Fruit fly (Drosophila melanogaster) whole organism, embryonic: Measurements from ENCODE around the gene PGRP-LF.

Experiments
- ATbp ChIP-seq: fragments of 200-800 bp; sonication (Bioruptor generic); optimal IDR thresholded peaks from 2 replicates; lab custom pipeline; 2017; ENCODE audit warnings: missing biosample characterization, mild to moderate bottlenecking, missing genetic modification characterization, missing genetic modification reagents
- Antp ChIP-seq: fragments of 200-800 bp; sonication (Bioruptor generic); optimal IDR thresholded peaks from 3 replicates; lab custom pipeline; 2016; ENCODE audit warnings: missing biosample characterization, missing genetic modification characterization
- Bgb ChIP-seq: fragments of 200-800 bp; sonication (Bioruptor generic); IDR thresholded peaks from 2 replicates; pipeline ENCODE4 v1.3.6; 2022; ENCODE audit warnings: missing biosample characterization, missing genetic modification characterization; ENCODE audit not compliant: partially characterized antibody
- CG10462 ChIP-seq: fragments of 200-800 bp; sonication (Bioruptor generic); optimal IDR thresholded peaks from 2 replicates; lab custom pipeline; 2016; ENCODE audit warnings: missing biosample characterization, missing genetic modification characterization
- CG11456 ChIP-seq: fragments of 200-800 bp; sonication (Bioruptor generic); IDR thresholded peaks from 3 replicates; pipeline ENCODE4 v1.3.6; 2022; ENCODE audit warnings: missing biosample characterization, missing genetic modification characterization
- CG13123 ChIP-seq: fragments of 200-800 bp; sonication (Bioruptor generic); optimal IDR thresholded peaks from 2 replicates; lab custom pipeline; 2016; ENCODE audit warnings: missing biosample characterization, missing genetic modification characterization
- CG13287 ChIP-seq: fragments of 200-800 bp; sonication (Bioruptor generic); IDR thresholded peaks from 2 replicates; pipeline ENCODE4 v1.3.6; 2022; ENCODE audit warnings: missing biosample characterization, missing genetic modification characterization; ENCODE audit not compliant: partially characterized antibody
- CG15514 ChIP-seq: fragments of 200-800 bp; sonication (Bioruptor generic); optimal IDR thresholded peaks from 3 replicates; lab custom pipeline; 2017; ENCODE audit warnings: missing biosample characterization, missing genetic modification characterization, mild to moderate bottlenecking, moderate library complexity, missing genetic modification reagents
- CG17359 ChIP-seq: fragments of 200-800 bp; sonication (Bioruptor generic); optimal IDR thresholded peaks from 3 replicates; lab custom pipeline; 2018; ENCODE audit warnings: missing biosample characterization, mild to moderate bottlenecking, missing genetic modification characterization, moderate library complexity
- CG30403 ChIP-seq: fragments of 200-800 bp; sonication (Bioruptor generic); optimal IDR thresholded peaks from 3 replicates; lab custom pipeline; 2016; ENCODE audit warnings: missing biosample characterization, missing genetic modification characterization
- CG30431 ChIP-seq: fragments of 200-800 bp; sonication (Bioruptor generic); optimal IDR thresholded peaks from 2 replicates; lab custom pipeline; 2017; ENCODE audit warnings: missing biosample characterization, missing genetic modification characterization
- CG32767 ChIP-seq: fragments of 200-800 bp; sonication (Bioruptor generic); IDR thresholded peaks from 2 replicates; pipeline ENCODE4 v1.3.6; 2022; ENCODE audit warnings: missing biosample characterization, missing genetic modification characterization
- CG34224 ChIP-seq: fragments of 200-800 bp; sonication (Bioruptor generic); IDR thresholded peaks from 3 replicates; pipeline ENCODE4 v1.3.6; 2022; ENCODE audit warnings: missing biosample characterization, missing genetic modification characterization; ENCODE audit not compliant: partially characterized antibody
- CG6254 ChIP-seq: fragments of 200-800 bp; sonication (Bioruptor generic); optimal IDR thresholded peaks from 3 replicates; lab custom pipeline; 2017; ENCODE audit warnings: mild to moderate bottlenecking, missing biosample characterization, missing genetic modification reagents, missing genetic modification characterization
- CG7372 ChIP-seq: fragments of 200-800 bp; sonication (Bioruptor generic); IDR thresholded peaks from 2 replicates; pipeline ENCODE4 v1.3.6; 2022; ENCODE audit warnings: missing biosample characterization, missing genetic modification characterization
- CG8359 ChIP-seq: fragments of 200-800 bp; sonication (Bioruptor generic); optimal IDR thresholded peaks from 2 replicates; lab custom pipeline; 2017; ENCODE audit warnings: missing biosample characterization, mild to moderate bottlenecking, missing genetic modification characterization, borderline replicate concordance
- CG9437 ChIP-seq: fragments of 200-800 bp; sonication (Bioruptor generic); optimal IDR thresholded peaks from 2 replicates; lab custom pipeline; 2018; ENCODE audit warnings: missing biosample characterization, mild to moderate bottlenecking, missing genetic modification characterization
- Camta ChIP-seq: fragments of 200-800 bp; sonication (Bioruptor generic); optimal IDR thresholded peaks from 2 replicates; lab custom pipeline; 2016; ENCODE audit warnings: missing biosample characterization, missing genetic modification characterization
- Doc2 ChIP-seq: fragments of 200-800 bp; sonication (Bioruptor generic); IDR thresholded peaks from 2 replicates; pipeline ENCODE4 v1.3.6; 2022; ENCODE audit warnings: missing biosample characterization, missing genetic modification characterization
- Dp ChIP-seq: fragments of 200-800 bp; sonication (Bioruptor generic); optimal IDR thresholded peaks from 2 replicates; lab custom pipeline; 2018; ENCODE audit warnings: missing biosample characterization, mild to moderate bottlenecking, missing genetic modification characterization, moderate library complexity
- Drgx ChIP-seq: fragments of 200-800 bp; sonication (Bioruptor generic); IDR thresholded peaks from 2 replicates; pipeline ENCODE4 v1.3.6; 2022; ENCODE audit warnings: missing biosample characterization, missing genetic modification characterization
- E2f2 ChIP-seq: fragments of 200-800 bp; sonication (Bioruptor generic); IDR thresholded peaks from 2 replicates; pipeline ENCODE4 v1.3.6; 2022; ENCODE audit warnings: missing biosample characterization, missing genetic modification characterization
- Fer1 ChIP-seq: fragments of 200-800 bp; sonication (Bioruptor generic); optimal IDR thresholded peaks from 2 replicates; lab custom pipeline; 2017; ENCODE audit warnings: missing biosample characterization, mild to moderate bottlenecking, missing genetic modification characterization
- MBD-R2 ChIP-seq: fragments of 200-800 bp; sonication (Bioruptor generic); IDR thresholded peaks from 2 replicates; pipeline ENCODE4 v1.3.6; 2022; ENCODE audit warnings: missing biosample characterization, missing genetic modification characterization
- Med ChIP-seq: fragments of 200-800 bp; sonication (Bioruptor generic); peaks from one replicate; lab custom pipeline; 2016; ENCODE audit warnings: missing biosample characterization, missing genetic modification characterization, mild to moderate bottlenecking, inconsistent platforms, moderate library complexity
- NFAT ChIP-seq: fragments of 200-800 bp; sonication (Bioruptor generic); IDR thresholded peaks from 2 replicates; pipeline ENCODE4 v1.3.6; 2022; ENCODE audit warnings: missing biosample characterization, missing genetic modification characterization
- Pdp1 ChIP-seq, 2 experiments: fragments of 200-800 bp; sonication (Bioruptor generic); optimal IDR thresholded peaks; 3 replicates each; lab custom pipeline; 2016; ENCODE audit warnings: missing biosample characterization in 2 of 2, missing genetic modification characterization in 2 of 2, mild to moderate bottlenecking in 1 of 2, moderate library complexity in 1 of 2
- Rx ChIP-seq: fragments of 200-800 bp; sonication (Bioruptor generic); IDR thresholded peaks from 2 replicates; pipeline ENCODE4 v1.3.6; 2022; ENCODE audit warnings: missing biosample characterization, missing genetic modification characterization
- Sox100B ChIP-seq: fragments of 200-800 bp; sonication (Bioruptor generic); optimal IDR thresholded peaks from 3 replicates; lab custom pipeline; 2018; ENCODE audit warnings: missing biosample characterization, mild to moderate bottlenecking, missing genetic modification characterization
- Ssrp ChIP-seq: fragments of 200-800 bp; sonication (Bioruptor generic); optimal IDR thresholded peaks from 2 replicates; lab custom pipeline; 2018; ENCODE audit warnings: missing biosample characterization, mild to moderate bottlenecking, missing genetic modification characterization, moderate library complexity
- Trl ChIP-seq, 3 experiments: fragments of >200 bp in 2 of 3; fragments of 200-800 bp in 1 of 3; sonication (Bioruptor generic) in 1 of 3; optimal IDR thresholded peaks; 2 replicates in 1 of 3; 3 replicates in 2 of 3; lab custom pipeline; 2016 to 2017; ENCODE audit warnings: missing biosample characterization in 1 of 3, missing genetic modification characterization in 1 of 3
- Xrp1 ChIP-seq: fragments of 200-800 bp; sonication (Bioruptor generic); IDR thresholded peaks from 2 replicates; pipeline ENCODE4 v1.3.6; 2022; ENCODE audit warnings: missing biosample characterization, missing genetic modification characterization
- bbx ChIP-seq: fragments of 200-800 bp; sonication (Bioruptor generic); IDR thresholded peaks from 2 replicates; pipeline ENCODE4 v1.3.6; 2022; ENCODE audit warnings: missing biosample characterization, missing genetic modification characterization; ENCODE audit not compliant: partially characterized antibody
- br ChIP-seq: fragments of >200 bp; optimal IDR thresholded peaks from 2 replicates; lab custom pipeline; 2017
- crp ChIP-seq, 2 experiments: fragments of 200-800 bp; sonication (Bioruptor generic); optimal IDR thresholded peaks; 2 replicates in 1 of 2; 3 replicates in 1 of 2; lab custom pipeline; 2017; ENCODE audit warnings: missing biosample characterization in 2 of 2, missing genetic modification characterization in 2 of 2, mild to moderate bottlenecking in 1 of 2, moderate library complexity in 1 of 2
- da ChIP-seq: fragments of 200-800 bp; sonication (Bioruptor generic); optimal IDR thresholded peaks from 2 replicates; lab custom pipeline; 2016; ENCODE audit warnings: missing biosample characterization, missing genetic modification characterization
- disco-r ChIP-seq: fragments of 200-800 bp; sonication (Bioruptor generic); optimal IDR thresholded peaks from 2 replicates; lab custom pipeline; 2016; ENCODE audit warnings: missing biosample characterization, missing genetic modification characterization
- dm ChIP-seq: fragments of 200-800 bp; sonication (Bioruptor generic); optimal IDR thresholded peaks from 3 replicates; lab custom pipeline; 2016; ENCODE audit warnings: missing biosample characterization, missing genetic modification characterization
- eyg ChIP-seq: fragments of 200-800 bp; sonication (Bioruptor generic); optimal IDR thresholded peaks from 3 replicates; lab custom pipeline; 2016; ENCODE audit warnings: missing biosample characterization, missing genetic modification characterization
- gsb-n ChIP-seq: fragments of 200-800 bp; sonication (Bioruptor generic); optimal IDR thresholded peaks from 3 replicates; lab custom pipeline; 2018; ENCODE audit warnings: missing biosample characterization, mild to moderate bottlenecking, missing genetic modification characterization
- klu ChIP-seq: fragments of 200-800 bp; sonication (Bioruptor generic); IDR thresholded peaks from 2 replicates; pipeline ENCODE4 v1.3.6; 2022; ENCODE audit warnings: missing biosample characterization, missing genetic modification characterization
- pan ChIP-seq, 4 experiments: fragments of >200 bp in 3 of 4; fragments of 200-800 bp in 1 of 4; sonication (Bioruptor generic) in 1 of 4; optimal IDR thresholded peaks in 3 of 4; IDR thresholded peaks in 1 of 4; 2 replicates each; pipeline versions ENCODE4 v1.3.6 to Lab custom; 2017 to 2022; ENCODE audit warnings: missing biosample characterization in 2 of 4, missing genetic modification characterization in 2 of 4, mixed read lengths in 1 of 4
- pita ChIP-seq: fragments of 200-800 bp; sonication (Bioruptor generic); optimal IDR thresholded peaks from 2 replicates; lab custom pipeline; 2017; ENCODE audit warnings: missing biosample characterization, mild to moderate bottlenecking, missing genetic modification characterization
- sob ChIP-seq: fragments of 200-800 bp; sonication (Bioruptor generic); IDR thresholded peaks from 2 replicates; pipeline ENCODE4 v1.3.6; 2022; ENCODE audit warnings: missing biosample characterization, missing genetic modification characterization
- sug ChIP-seq: fragments of 200-800 bp; optimal IDR thresholded peaks from 2 replicates; lab custom pipeline; 2019; ENCODE audit warnings: missing biosample characterization, mild to moderate bottlenecking, missing genetic modification characterization, moderate library complexity
- unc-4 ChIP-seq: fragments of 200-800 bp; sonication (Bioruptor generic); IDR thresholded peaks from 2 replicates; pipeline ENCODE4 v1.3.6; 2022; ENCODE audit warnings: missing biosample characterization, missing genetic modification characterization; ENCODE audit not compliant: partially characterized antibody
- wdn ChIP-seq: fragments of 200-800 bp; sonication (Bioruptor generic); IDR thresholded peaks from 2 replicates; pipeline ENCODE4 v1.3.6; 2022; ENCODE audit warnings: missing biosample characterization, missing genetic modification characterization
- yki ChIP-seq: fragments of >200 bp; optimal IDR thresholded peaks from 3 replicates; lab custom pipeline; 2018

The PGRP-LF gene

dm6 chr3L:9364131-9364530, 14.7 kb downstream of the PGRP-LF start, which contains the start of gene mRRF1:
TSS of gene mRRF1 (plus strand) at chr3L:9364350.
- TF ChIP-seq CG13287 (GFP tag; lab: Robert Waterston, UW) (peak; percentile 36; the same call in 1 of the 2 replicates), CG13123 (GFP tag; lab: Kevin White, UChicago) (no peak), bbx (GFP tag; lab: Robert Waterston, UW) (no peak), CG9437 (GFP tag; lab: Kevin White, UChicago) (peak; percentile 99), E2f2 (peak; percentile 81), CG30431 (GFP tag; lab: Kevin White, UChicago) (no peak), Bgb (GFP tag; lab: Robert Waterston, UW) (no peak), gsb-n (tag; lab: Kevin White, UChicago) (peak; percentile 9), CG34224 (GFP tag; lab: Robert Waterston, UW) (peak; percentile 35; the same call in 1 of the 3 replicates), CG15514 (peak; percentile 40), unc-4 (GFP tag; lab: Robert Waterston, UW) (no peak), CG17359 (tag; lab: Kevin White, UChicago) (peak; percentile 76), NFAT (GFP tag; lab: Robert Waterston, UW) (no peak), br (lab: Kevin White, UChicago) (no peak), pan (optimal IDR thresholded peaks at IDR 0.05; lab: Kevin White, UChicago) (no peak), pan (GFP tag; optimal IDR thresholded peaks at IDR 0.05 in 1 of 2, IDR thresholded peaks at IDR 0.05 in 1 of 2) (no peak), Pdp1 (GFP tag; optimal IDR thresholded peaks at IDR 0.05; lab: Kevin White, UChicago) (peak in 1 of 2 experiments; percentile 66), Med (GFP tag; lab: Kevin White, UChicago) (no peak), crp (GFP tag; optimal IDR thresholded peaks at IDR 0.05; lab: Kevin White, UChicago) (peak in 1 of 2 experiments; percentile 80), Dp (peak; percentile 70), eyg (GFP tag; lab: Kevin White, UChicago) (no peak), sug (tag; lab: Kevin White, UChicago) (no peak), MBD-R2 (GFP tag; lab: Robert Waterston, UW) (peak; percentile 41; the same call in 1 of the 2 replicates)

- TF ChIP-seq CG30403 (GFP tag; lab: Kevin White, UChicago) = peak; percentile 69
- TF ChIP-seq wdn (GFP tag; lab: Robert Waterston, UW) = no peak
- TF ChIP-seq Fer1 (GFP tag; lab: Kevin White, UChicago) = peak; percentile 16
- TF ChIP-seq dm = no peak
- TF ChIP-seq pita = no peak
- no peak for TF ChIP-seq Rx (GFP tag; lab: Robert Waterston, UW)
- no peak for TF ChIP-seq yki (lab: Kevin White, UChicago)
- peak; percentile 74 for TF ChIP-seq CG15514
- peak; percentile 23; the same call in 1 of the 2 replicates for TF ChIP-seq Xrp1 (GFP tag; lab: Robert Waterston, UW)
- TF ChIP-seq CG8359 (GFP tag; lab: Kevin White, UChicago) = no peak
- no peak for TF ChIP-seq disco-r (GFP tag; lab: Kevin White, UChicago)
- no peak for TF ChIP-seq sob
- TF ChIP-seq CG6254 = no peak
- TF ChIP-seq klu (GFP tag; lab: Robert Waterston, UW) = no peak
- TF ChIP-seq Trl (optimal IDR thresholded peaks at IDR 0.05; lab: Kevin White, UChicago) = no peak
- no peak for TF ChIP-seq Trl (GFP tag; optimal IDR thresholded peaks at IDR 0.05; lab: Kevin White, UChicago)
- TF ChIP-seq Camta = no peak
- peak; percentile 32 for TF ChIP-seq Ssrp (tag; lab: Kevin White, UChicago)
- peak; percentile 62 for TF ChIP-seq gsb-n (tag; lab: Kevin White, UChicago)
- TF ChIP-seq Sox100B (GFP tag; lab: Kevin White, UChicago) = no peak
- TF ChIP-seq Antp (GFP tag; lab: Kevin White, UChicago) = no peak
- no peak for TF ChIP-seq Doc2 (GFP tag; lab: Robert Waterston, UW)
- no peak for TF ChIP-seq CG32767 (GFP tag; lab: Robert Waterston, UW)
- no peak for TF ChIP-seq da (GFP tag; lab: Kevin White, UChicago)
- TF ChIP-seq CG7372 (GFP tag; lab: Robert Waterston, UW) = no peak
- TF ChIP-seq ATbp (GFP tag; lab: Kevin White, UChicago) = no peak
- TF ChIP-seq CG11456 (GFP tag; lab: Robert Waterston, UW) = 0 out of 3 replicates have a peak, but pooled peaks have one; percentile 4
- no peak for TF ChIP-seq Drgx
- TF ChIP-seq CG10462 (GFP tag; lab: Kevin White, UChicago) = no peak
These were observed 17.5 kb downstream of the PGRP-LF start, which contains the start of the genes Klp67A and CG4452 for dm6 chr3L:9366850-9367430. TSS of gene Klp67A (minus strand) at chr3L:9367046. TSS of gene CG4452 (plus strand) at chr3L:9367377.
